Worm (Caenorhabditis elegans) whole organism, young adult: ENCODE results near the gene ZK402.1.
"Not testable (repeated sequence)": the region's sequence is repeated elsewhere in the genome, so short reads cannot be mapped to it uniquely, and the experiment has no call there.

ENCODE experiments used
- B0261.1 ChIP-seq: sonication (generic microtip); optimal IDR thresholded peaks from 2 replicates; lab custom pipeline; 2016; ENCODE audit warnings: mild to moderate bottlenecking, missing genetic modification characterization, moderate library complexity, missing compliant biosample characterization
- D2030.7 ChIP-seq: fragments of 200-800 bp; sonication (Bioruptor generic); IDR thresholded peaks from 2 replicates; pipeline ENCODE4 v1.3.6; 2022; ENCODE audit warnings: missing genetic modification reagents, missing genetic modification characterization, missing compliant biosample characterization
- F10E7.11 ChIP-seq: sonication (generic microtip); optimal IDR thresholded peaks from 2 replicates; lab custom pipeline; 2017; ENCODE audit warnings: mild to moderate bottlenecking, missing genetic modification characterization, moderate library complexity, missing compliant biosample characterization
- F22D6.2 ChIP-seq: sonication (generic microtip); optimal IDR thresholded peaks from 2 replicates; lab custom pipeline; 2016; ENCODE audit warnings: mild to moderate bottlenecking, missing genetic modification characterization, missing compliant biosample characterization
- F39B2.1 ChIP-seq: fragments of 200-800 bp; sonication (Bioruptor generic); IDR thresholded peaks from 2 replicates; pipeline ENCODE4 v1.3.6; 2022; ENCODE audit warnings: missing genetic modification reagents, missing genetic modification characterization, missing compliant biosample characterization
- F57A8.1 ChIP-seq: fragments of 200-800 bp; sonication (Bioruptor generic); optimal IDR thresholded peaks from 2 replicates; lab custom pipeline; 2018; ENCODE audit warnings: mild to moderate bottlenecking, missing genetic modification characterization, moderate library complexity, missing compliant biosample characterization
- Y53F4B.3 ChIP-seq: fragments of 200-800 bp; sonication (Bioruptor generic); IDR thresholded peaks from 2 replicates; pipeline ENCODE4 v1.3.6; 2022; ENCODE audit warnings: missing genetic modification reagents, missing genetic modification characterization, missing compliant biosample characterization
- Y95B8A.8 ChIP-seq: fragments of 200-800 bp; sonication (Bioruptor generic); IDR thresholded peaks from 2 replicates; pipeline ENCODE4 v1.3.6; 2022; ENCODE audit warnings: missing genetic modification reagents, missing genetic modification characterization, missing compliant biosample characterization
- ceh-40 ChIP-seq: fragments of 200-800 bp; sonication (Bioruptor generic); IDR thresholded peaks from 2 replicates; pipeline ENCODE4 v1.3.6; 2022; ENCODE audit warnings: missing genetic modification characterization, missing compliant biosample characterization
- dox-1 ChIP-seq: fragments of 200-800 bp; sonication (Bioruptor generic); IDR thresholded peaks from 2 replicates; pipeline ENCODE4 v1.3.6; 2022; ENCODE audit warnings: missing genetic modification reagents, missing genetic modification characterization, missing compliant biosample characterization
- fkh-3 ChIP-seq: sonication (generic microtip); optimal IDR thresholded peaks from 2 replicates; lab custom pipeline; 2016; ENCODE audit warnings: mild to moderate bottlenecking, missing genetic modification characterization, missing compliant biosample characterization
- hmg-20 ChIP-seq: fragments of 200-800 bp; sonication (Bioruptor generic); IDR thresholded peaks from 2 replicates; pipeline ENCODE4 v1.3.6; 2022; ENCODE audit warnings: missing genetic modification reagents, missing genetic modification characterization, missing compliant biosample characterization
- mcd-1 ChIP-seq: fragments of 200-800 bp; sonication (Bioruptor generic); IDR thresholded peaks from 2 replicates; pipeline ENCODE4 v1.3.6; 2022; ENCODE audit warnings: missing genetic modification reagents, missing genetic modification characterization, missing compliant biosample characterization
- mxl-1 ChIP-seq: sonication (generic microtip); optimal IDR thresholded peaks from 2 replicates; lab custom pipeline; 2016; ENCODE audit warnings: missing genetic modification characterization, missing compliant biosample characterization
- nfyb-1 ChIP-seq: fragments of 200-800 bp; sonication (Bioruptor generic); IDR thresholded peaks from 2 replicates; pipeline ENCODE4 v1.3.6; 2022; ENCODE audit warnings: missing genetic modification reagents, missing genetic modification characterization, missing compliant biosample characterization
- nhr-80 ChIP-seq: sonication (generic microtip); optimal IDR thresholded peaks from 2 replicates; lab custom pipeline; 2016; ENCODE audit warnings: missing genetic modification characterization, missing compliant biosample characterization
- pha-4 ChIP-seq: fragments of 150-350 bp; sonication (generic microtip); optimal IDR thresholded peaks from 2 replicates; lab custom pipeline; 2014; ENCODE audit warnings: missing biosample characterization, missing genetic modification reagents, missing genetic modification characterization
- rec-8 ChIP-seq, 2 experiments: sonication (generic microtip); optimal IDR thresholded peaks; 2 replicates each; lab custom pipeline; 2016; ENCODE audit warnings: mild to moderate bottlenecking in 2 of 2, missing genetic modification characterization in 2 of 2, missing genetic modification reagents in 2 of 2, missing genotype in 2 of 2, missing biosample characterization in 1 of 2, missing compliant biosample characterization in 1 of 2, moderate library complexity in 1 of 2
- sdz-38 ChIP-seq: sonication (generic microtip); optimal IDR thresholded peaks from 2 replicates; lab custom pipeline; 2016; ENCODE audit warnings: missing genotype, missing genetic modification characterization, missing compliant biosample characterization
- snpc-3.4 ChIP-seq: sonication (generic microtip); optimal IDR thresholded peaks from 2 replicates; lab custom pipeline; 2017; ENCODE audit warnings: missing genetic modification characterization, mild to moderate bottlenecking, missing compliant biosample characterization, antibody characterized with exemption, moderate library complexity, missing genotype, missing genetic modification reagents
- sptf-2 ChIP-seq: fragments of 200-800 bp; sonication (Bioruptor generic); optimal IDR thresholded peaks from 2 replicates; lab custom pipeline; 2018; ENCODE audit warnings: mild to moderate bottlenecking, missing genetic modification characterization, missing compliant biosample characterization
- tbp1 ChIP-seq: fragments of 200-800 bp; sonication (Bioruptor generic); optimal IDR thresholded peaks from 2 replicates; lab custom pipeline; 2018; ENCODE audit warnings: mild to moderate bottlenecking, missing genetic modification characterization, missing compliant biosample characterization
- unc-130 ChIP-seq: sonication (generic microtip); optimal IDR thresholded peaks from 2 replicates; lab custom pipeline; 2016; ENCODE audit warnings: missing genetic modification reagents, missing genetic modification characterization, missing compliant biosample characterization
- xnd-1 ChIP-seq: sonication (generic microtip); optimal IDR thresholded peaks from 2 replicates; lab custom pipeline; 2016; ENCODE audit warnings: missing genotype, missing genetic modification reagents, missing genetic modification characterization, missing compliant biosample characterization
- ztf-28 ChIP-seq: fragments of 200-800 bp; sonication (Bioruptor generic); IDR thresholded peaks from 2 replicates; pipeline ENCODE4 v1.3.6; 2022; ENCODE audit warnings: missing genetic modification reagents, missing genetic modification characterization, missing compliant biosample characterization

Gene ZK402.1

DNA sequence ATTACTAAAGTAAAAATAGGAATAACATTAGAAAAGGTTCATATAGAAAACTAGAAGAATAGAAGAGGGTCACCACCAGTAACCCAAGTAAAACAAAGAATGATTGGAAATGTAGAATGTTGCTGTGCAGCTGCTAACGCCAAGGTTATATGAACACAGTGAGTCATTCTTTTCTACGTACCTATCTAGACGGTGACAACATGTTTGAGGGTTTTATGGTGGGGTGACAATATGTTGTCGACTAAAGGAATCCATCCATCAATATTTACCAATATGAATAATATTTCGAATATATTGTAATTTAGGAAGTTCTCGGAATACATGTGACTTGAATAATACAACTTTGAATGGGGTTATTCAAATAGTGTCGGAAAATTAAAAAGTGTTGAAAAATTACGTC, 2.8 kb upstream of the ZK402.1 start, which contains the start of gene ZK402.5:
Gene ZK402.5, minus strand, starts transcription at position 101 of the 400 bp plus-strand sequence.
- TF ChIP-seq D2030.7 (GFP tag; lab: Robert Waterston, UW) (no peak), dox-1 (no peak), xnd-1 (tag; lab: Kevin White, UChicago) (no peak), B0261.1 (tag; lab: Kevin White, UChicago) (no peak), F39B2.1 (GFP tag; lab: Robert Waterston, UW) (no peak), hmg-20 (GFP tag; lab: Robert Waterston, UW) (no peak), fkh-3 (tag; lab: Kevin White, UChicago) (no peak), mxl-1 (tag; lab: Kevin White, UChicago) (no peak), sdz-38 (no peak), nfyb-1 (no peak), Y95B8A.8 (GFP tag; lab: Robert Waterston, UW) (no peak)

DNA sequence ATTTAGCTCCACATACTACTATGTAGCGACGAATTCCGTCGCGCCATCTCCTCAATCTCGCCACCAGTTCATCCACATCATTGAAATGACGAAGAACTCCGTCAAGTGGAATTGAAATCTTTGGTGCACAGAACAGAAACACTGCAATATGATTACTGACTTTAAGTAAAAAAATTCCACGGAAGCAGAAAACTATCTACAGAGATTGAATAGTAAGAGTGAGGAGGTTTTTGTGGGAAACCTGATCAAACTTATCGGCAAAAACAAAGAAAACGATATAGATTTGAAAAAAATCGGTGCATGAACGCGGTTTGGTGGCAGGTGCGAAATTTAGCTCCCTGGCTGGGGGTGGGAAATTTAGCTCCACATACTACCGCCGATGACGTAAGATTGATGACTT, 627 bp upstream of the ZK402.1 start, which contains the start of gene ZK402.2:
Gene ZK402.2, plus strand, starts transcription at position 301 of the 400 bp plus-strand sequence.
- TF ChIP-seq tbp1; mxl-1 (tag; lab: Kevin White, UChicago); Y53F4B.3: not testable (repeated sequence)

DNA sequence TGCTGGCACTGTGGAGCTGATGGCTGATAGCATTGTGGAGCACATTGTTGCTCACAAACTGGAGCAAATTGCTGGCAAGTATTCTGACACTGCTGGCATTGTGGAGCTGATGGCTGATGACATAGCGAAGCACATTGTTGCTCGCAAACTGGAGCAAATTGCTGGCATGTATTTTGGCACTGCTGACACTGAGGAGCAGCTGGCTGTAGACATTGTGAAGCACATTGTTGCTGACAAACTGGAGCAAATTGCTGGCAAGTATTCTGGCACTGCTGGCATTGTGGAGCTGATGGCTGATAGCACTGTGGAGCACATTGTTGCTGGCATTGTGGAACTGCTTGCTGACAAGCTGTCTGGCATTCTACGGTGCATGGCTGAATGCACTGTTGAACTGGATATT, 5.2 kb downstream of the ZK402.1 start:
- no peak for TF ChIP-seq B0261.1 (tag; lab: Kevin White, UChicago)
- TF ChIP-seq, all 124 proteins: peak for 0

DNA sequence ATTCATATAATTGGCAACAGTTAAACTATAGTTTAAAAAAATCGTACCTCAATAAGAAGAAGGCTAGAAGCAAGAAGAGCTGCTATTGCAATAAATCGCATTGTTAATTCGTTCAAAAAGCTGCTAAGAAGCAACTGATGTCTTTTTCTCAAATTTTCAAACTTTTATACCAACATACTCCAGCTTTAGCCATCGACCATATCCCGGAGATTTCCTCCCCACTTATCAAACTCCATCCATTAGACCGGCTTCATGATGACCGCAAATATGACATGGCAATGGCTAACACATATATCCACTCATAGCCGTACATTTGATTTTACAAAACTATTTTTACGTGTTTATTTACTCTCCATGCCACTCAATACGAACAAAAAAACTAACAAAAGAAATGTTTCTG, 6.5 kb downstream of the ZK402.1 start, which contains the start of gene abu-2:
Gene abu-2, minus strand, starts transcription at position 101 of the 400 bp plus-strand sequence.
- TF ChIP-seq ceh-40 (GFP tag; lab: Robert Waterston, UW) (no peak), pha-4 (tag; lab: Kevin White, UChicago) (no peak), F22D6.2 (tag; lab: Kevin White, UChicago) (no peak), sptf-2 (GFP tag; lab: Kevin White, UChicago) (no peak), F57A8.1 (GFP tag; lab: Kevin White, UChicago) (no peak), sdz-38 (no peak), snpc-3.4 (tag; lab: Kevin White, UChicago) (no peak), rec-8 (tag; optimal IDR thresholded peaks at IDR 0.05; lab: Kevin White, UChicago) (no peak), unc-130 (GFP tag; lab: Kevin White, UChicago) (no peak)

DNA sequence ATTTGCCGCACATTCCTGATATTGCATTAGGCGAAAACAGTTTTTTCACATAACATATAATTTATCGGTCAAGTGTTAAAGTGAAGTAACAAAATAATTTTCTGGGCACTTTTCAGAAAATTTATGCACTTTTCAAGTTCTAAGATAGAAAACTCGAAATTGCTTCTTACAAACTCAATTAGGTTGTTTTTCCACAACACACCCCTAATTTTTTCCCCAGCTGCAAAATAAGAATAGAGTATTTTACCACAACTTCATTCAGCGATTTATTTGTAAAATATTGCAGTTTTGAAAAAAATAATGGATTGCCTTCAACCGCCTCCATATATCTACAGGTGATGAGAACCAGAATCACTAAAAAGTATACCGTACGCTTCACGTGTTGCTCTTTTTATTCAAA, 8.8 kb downstream of the ZK402.1 start, which contains the start of gene srh-19:
Gene srh-19, plus strand, starts transcription at position 301 of the 400 bp plus-strand sequence.
- TF ChIP-seq fkh-3 (tag; lab: Kevin White, UChicago) (no peak), ztf-28 (GFP tag; lab: Robert Waterston, UW) (no peak), sptf-2 (GFP tag; lab: Kevin White, UChicago) (no peak), F10E7.11 (tag; lab: Kevin White, UChicago) (no peak)

DNA sequence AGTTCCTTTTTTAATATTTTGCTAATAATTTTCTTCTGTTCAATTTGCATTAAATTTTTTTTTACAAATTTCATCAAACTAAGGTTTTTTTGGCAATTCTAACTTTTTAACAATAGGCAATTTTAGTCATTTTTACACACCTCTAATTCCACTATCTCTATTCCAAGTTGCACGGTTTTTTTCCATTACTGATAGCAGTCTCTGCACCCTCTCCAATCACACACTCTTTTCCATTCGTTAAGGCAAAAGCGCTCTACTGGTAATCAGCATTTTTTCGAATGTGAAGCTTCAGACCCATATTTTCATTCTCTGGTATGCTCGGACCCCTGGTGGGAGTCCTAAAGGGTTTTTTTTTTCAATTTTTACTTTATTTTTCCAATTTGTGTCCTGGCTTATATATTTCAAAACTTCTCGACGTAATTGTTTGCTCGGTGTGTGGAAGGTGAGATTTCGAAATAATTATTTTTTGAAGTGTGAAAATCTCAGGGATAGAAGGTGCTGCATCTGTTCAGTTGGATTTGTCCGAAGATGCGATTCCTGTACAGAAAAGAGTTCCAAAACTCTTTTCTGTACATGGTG, 12.8 kb downstream of the ZK402.1 start, which contains the start of the genes F19G12.4 and F19G12.8:
Gene F19G12.4, plus strand, starts transcription at position 529 of the 579 bp plus-strand sequence.
Gene F19G12.8, plus strand, starts transcription at position 545 of the 579 bp plus-strand sequence.
- TF ChIP-seq mxl-1 (tag; lab: Kevin White, UChicago) (no peak), dox-1 (0 out of 2 replicates have a peak, but pooled peaks have one; percentile 28), mcd-1 (GFP tag; lab: Robert Waterston, UW) (0 out of 2 replicates have a peak, but pooled peaks have one; percentile 29), nhr-80 (tag; lab: Kevin White, UChicago) (peak; percentile 37)
- TF ChIP-seq, all 124 proteins: peak for 3
